Worm (Caenorhabditis elegans): Measurements from ENCODE around the gene cri-3.

DNA sequence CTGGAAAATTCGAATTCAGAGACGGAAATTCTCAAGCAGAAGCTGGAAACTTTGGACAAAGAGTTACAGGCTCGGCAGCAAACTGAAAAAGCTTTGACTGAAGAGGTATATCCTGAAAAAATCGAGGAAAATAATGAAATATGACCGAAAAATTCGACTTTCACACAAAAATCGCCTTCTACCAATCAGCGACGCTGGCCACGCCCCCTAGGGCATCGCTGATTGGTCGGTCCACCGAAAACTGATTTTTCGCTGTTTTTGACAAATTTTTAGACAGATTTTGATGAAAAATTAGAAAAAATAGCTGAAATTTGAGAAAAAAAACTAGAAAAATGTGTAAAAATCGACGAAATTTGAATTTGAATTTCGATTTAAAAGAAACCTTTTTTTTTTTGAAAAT is 22.8 kb downstream of the cri-3 start:
- TF ChIP-seq ztf-11 (tag; optimal IDR thresholded peaks at IDR 0.05) (no peak), nhr-28 (tag; optimal IDR thresholded peaks at IDR 0.05) (no peak), pha-4 (tag; optimal IDR thresholded peaks at IDR 0.05) (no peak), unc-120 (tag; optimal IDR thresholded peaks at IDR 0.05; ENCODE audit: poor library complexity, severe bottlenecking) (no peak), elt-3 (tag; optimal IDR thresholded peaks at IDR 0.05) (no peak), snpc-4 (tag; optimal IDR thresholded peaks at IDR 0.05) (no peak), M03D4.4 (tag; optimal IDR thresholded peaks at IDR 0.05) (no peak), ces-1 (GFP tag; optimal IDR thresholded peaks at IDR 0.05) (no peak), flh-1 (GFP tag; optimal IDR thresholded peaks at IDR 0.05) (no peak), nhr-12 (tag; optimal IDR thresholded peaks at IDR 0.05) (no peak)
